Fruit fly (Drosophila melanogaster): ENCODE data around the gene CG12535.

The CG12535 gene

DNA sequence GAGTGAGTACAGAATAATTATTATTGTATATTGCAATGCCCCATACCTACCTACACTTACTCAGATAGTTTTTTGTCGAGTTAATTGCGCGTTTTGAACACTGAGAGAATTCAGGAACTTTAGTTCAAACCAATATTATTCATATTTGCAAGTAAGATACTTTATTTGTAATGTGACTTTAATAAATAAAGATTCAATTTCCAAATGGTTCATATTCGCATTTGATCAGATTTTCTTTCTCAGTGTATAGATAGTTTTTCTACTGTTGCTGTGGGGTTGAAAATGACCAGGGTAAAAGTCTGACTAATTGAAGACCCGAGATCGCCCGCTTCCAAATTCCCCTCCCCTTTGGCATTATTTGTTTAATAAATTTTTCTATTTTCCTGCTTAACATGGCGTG, 54.6 kb downstream of the CG12535 start (continued):
- TF ChIP-seq prd (optimal IDR thresholded peaks at IDR 0.05), result no peak
- TF ChIP-seq prd (GFP tag; IDR thresholded peaks at IDR 0.05), result peak; percentile 73; the same call in 2 of the 3 replicates
- TF ChIP-seq CG14710 (tag; optimal IDR thresholded peaks at IDR 0.05), result peak; percentile 23
- TF ChIP-seq CG10979 (tag; optimal IDR thresholded peaks at IDR 0.05), result peak; percentile 50
- TF ChIP-seq Sox102F (GFP tag; optimal IDR thresholded peaks at IDR 0.05), result peak; percentile 33
- TF ChIP-seq grau (tag; optimal IDR thresholded peaks at IDR 0.05), result peak; percentile 22
- TF ChIP-seq sens (GFP tag), result peak; percentile 89
- peak; percentile 4 for TF ChIP-seq mam (GFP tag; optimal IDR thresholded peaks at IDR 0.05)
- TF ChIP-seq gsb-n (tag; optimal IDR thresholded peaks at IDR 0.05), result peak; percentile 6
- peak; percentile 31 for TF ChIP-seq Blimp-1 (GFP tag; optimal IDR thresholded peaks at IDR 0.05)
- TF ChIP-seq CG8388 (GFP tag; optimal IDR thresholded peaks at IDR 0.05), result peak; percentile 37
- no peak for TF ChIP-seq Camta (GFP tag; optimal IDR thresholded peaks at IDR 0.05)
- TF ChIP-seq lab (GFP tag; optimal IDR thresholded peaks at IDR 0.05), result peak; percentile 16
- TF ChIP-seq PHDP (tag; optimal IDR thresholded peaks at IDR 0.05), result peak; percentile 21
- peak; percentile 25; the same call in 1 of the 2 replicates for TF ChIP-seq esg (GFP tag; conservative IDR thresholded peaks at IDR 0.05)
- TF ChIP-seq row (GFP tag; IDR thresholded peaks at IDR 0.05), result peak; percentile 19; the same call in 1 of the 3 replicates
- peak; percentile 34; the same call in 1 of the 2 replicates for TF ChIP-seq Xrp1 (GFP tag; IDR thresholded peaks at IDR 0.05)
- TF ChIP-seq CG31441 (GFP tag; IDR thresholded peaks at IDR 0.05), result peak; percentile 44; the same call in 1 of the 2 replicates
- TF ChIP-seq E2f1 (GFP tag; IDR thresholded peaks at IDR 0.05), result no peak; the same call in 1 of the 2 replicates
- TF ChIP-seq bab2 (GFP tag; optimal IDR thresholded peaks at IDR 0.05), result peak; percentile 12
- TF ChIP-seq gem (tag; optimal IDR thresholded peaks at IDR 0.05), result peak; percentile 55
- TF ChIP-seq CG10267 (tag; optimal IDR thresholded peaks at IDR 0.05), result peak; percentile 24
- TF ChIP-seq Atf-2 (GFP tag; optimal IDR thresholded peaks at IDR 0.05), result peak; percentile 25
- peak; percentile 1 for TF ChIP-seq CG2202 (tag; optimal IDR thresholded peaks at IDR 0.05)
- no peak for TF ChIP-seq CG6683 (GFP tag; optimal IDR thresholded peaks at IDR 0.05)
- peak; percentile 4 to 18 for TF ChIP-seq chif (GFP tag; optimal IDR thresholded peaks at IDR 0.05)
- TF ChIP-seq HmgZ (tag; optimal IDR thresholded peaks at IDR 0.05), result no peak
- TF ChIP-seq CG17829 (tag; optimal IDR thresholded peaks at IDR 0.05), result peak; percentile 21
- peak; percentile 33 for TF ChIP-seq CG4820 (GFP tag; optimal IDR thresholded peaks at IDR 0.05)
- TF ChIP-seq Drgx (GFP tag; IDR thresholded peaks at IDR 0.05), result no peak
- TF ChIP-seq pum (GFP tag; optimal IDR thresholded peaks at IDR 0.05), result peak; percentile 10
- TF ChIP-seq BEAF-32 (GFP tag; optimal IDR thresholded peaks at IDR 0.05), result no peak
- TF ChIP-seq CG4424 (GFP tag; optimal IDR thresholded peaks at IDR 0.05), result peak; percentile 3
- TF ChIP-seq Med (GFP tag), result peak; percentile 70
- peak; percentile 35 for TF ChIP-seq CG8924 (tag; optimal IDR thresholded peaks at IDR 0.05)
- peak in 1 of 2 experiments; percentile 42 for TF ChIP-seq bsh (GFP tag; optimal IDR thresholded peaks at IDR 0.05)
- TF ChIP-seq dmrt11E (tag; optimal IDR thresholded peaks at IDR 0.05), result peak; percentile 59
- peak; percentile 31 for TF ChIP-seq CG7839 (tag; optimal IDR thresholded peaks at IDR 0.05)
- TF ChIP-seq CG11093 (GFP tag; IDR thresholded peaks at IDR 0.05), result no peak
- TF ChIP-seq lilli (GFP tag; optimal IDR thresholded peaks at IDR 0.05), result peak; percentile 5
- peak; percentile 49 for TF ChIP-seq CG1603 (tag; optimal IDR thresholded peaks at IDR 0.05)
- peak; percentile 61 for TF ChIP-seq CG2712 (tag; optimal IDR thresholded peaks at IDR 0.05)
- peak; percentile 47 for TF ChIP-seq fd102C (GFP tag; optimal IDR thresholded peaks at IDR 0.05)
- TF ChIP-seq tll (GFP tag; optimal IDR thresholded peaks at IDR 0.05), result no peak
- TF ChIP-seq sqz (GFP tag; optimal IDR thresholded peaks at IDR 0.05), result no peak
- no peak for TF ChIP-seq pfk (GFP tag; optimal IDR thresholded peaks at IDR 0.05)
- TF ChIP-seq CG32767 (GFP tag; IDR thresholded peaks at IDR 0.05), result no peak
- peak; percentile 24 for TF ChIP-seq CG30403 (GFP tag; optimal IDR thresholded peaks at IDR 0.05)
- no peak for TF ChIP-seq CG16779 (GFP tag; IDR thresholded peaks at IDR 0.05)
- TF ChIP-seq Spps (tag; optimal IDR thresholded peaks at IDR 0.05), result peak; percentile 12
